Worm (Caenorhabditis elegans): ENCODE measurements around the gene F36H1.3.
A peak's percentile ranks its signal among the peaks of the same experiment; 100 is the strongest.

Gene F36H1.3

ce11 chrIV:11026648-11027047 is 23.3 kb upstream of the F36H1.3 start:
- TF ChIP-seq ceh-13 (GFP tag; optimal IDR thresholded peaks at IDR 0.05) (no peak), tbx-37 (GFP tag; conservative IDR thresholded peaks at IDR 0.05) (0 out of 2 replicates have a peak, but pooled peaks have one; percentile 10)

- TF ChIP-seq tbx-37 (GFP tag; conservative IDR thresholded peaks at IDR 0.05) (no peak), flt-1 (GFP tag; IDR thresholded peaks at IDR 0.05) (peak; percentile 20; the same call in 1 of the 2 replicates), tra-4 (tag; optimal IDR thresholded peaks at IDR 0.05) (peak; percentile 7), ceh-36 (tag; optimal IDR thresholded peaks at IDR 0.05) (peak; percentile 25), ets-7 (tag; optimal IDR thresholded peaks at IDR 0.05) (peak; percentile 13), pes-1 (GFP tag; IDR thresholded peaks at IDR 0.05) (0 out of 2 replicates have a peak, but pooled peaks have one; percentile 42), ama-1 (optimal IDR thresholded peaks at IDR 0.05) (peak; percentile 88), hmg-4 (GFP tag; optimal IDR thresholded peaks at IDR 0.05) (peak; percentile 48), B0310.2 (tag; optimal IDR thresholded peaks at IDR 0.05) (no peak)
Observed at ce11 chrIV:11027560-11027959, 22.4 kb upstream of the F36H1.3 start.

DNA sequence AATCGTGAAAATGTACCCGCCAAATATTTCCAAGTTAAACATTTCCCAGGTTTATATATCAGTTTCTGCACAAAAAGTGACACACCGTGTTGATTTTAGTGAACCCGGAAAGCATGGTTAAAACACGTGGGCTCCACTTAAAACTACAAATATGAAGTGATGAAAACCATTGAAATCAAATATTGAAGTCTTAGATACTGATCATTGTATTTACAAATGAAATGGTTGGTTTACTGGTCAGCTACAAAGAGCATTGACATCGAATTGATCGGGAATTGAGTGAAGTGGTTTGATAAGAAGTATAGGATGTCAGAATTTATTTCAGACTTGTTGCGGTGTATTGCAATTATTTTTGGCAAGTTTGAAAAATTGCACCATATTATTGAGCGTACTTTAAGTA is 20.5 kb upstream of the F36H1.3 start, which contains the start of gene hrg-5:
Gene hrg-5 (minus strand): TSS at position 17 of the 400 bp plus-strand sequence.
- TF ChIP-seq ceh-13 (GFP tag; optimal IDR thresholded peaks at IDR 0.05), result no peak
- TF ChIP-seq tra-4 (tag; optimal IDR thresholded peaks at IDR 0.05), result no peak
- TF ChIP-seq hmbx-1 (tag; optimal IDR thresholded peaks at IDR 0.05), result no peak
- TF ChIP-seq ama-1 (optimal IDR thresholded peaks at IDR 0.05), result no peak
- TF ChIP-seq scrt-1 (GFP tag; IDR thresholded peaks at IDR 0.05), result no peak
- TF ChIP-seq ceh-36 (tag; optimal IDR thresholded peaks at IDR 0.05), result no peak
- TF ChIP-seq F13C5.2 (tag; optimal IDR thresholded peaks at IDR 0.05), result no peak
- no peak for TF ChIP-seq pes-1 (GFP tag; IDR thresholded peaks at IDR 0.05)
- TF ChIP-seq ets-7 (tag; optimal IDR thresholded peaks at IDR 0.05), result no peak
- TF ChIP-seq hmg-4 (GFP tag; optimal IDR thresholded peaks at IDR 0.05), result no peak
- no peak for TF ChIP-seq tbx-11 (GFP tag; IDR thresholded peaks at IDR 0.05)

DNA sequence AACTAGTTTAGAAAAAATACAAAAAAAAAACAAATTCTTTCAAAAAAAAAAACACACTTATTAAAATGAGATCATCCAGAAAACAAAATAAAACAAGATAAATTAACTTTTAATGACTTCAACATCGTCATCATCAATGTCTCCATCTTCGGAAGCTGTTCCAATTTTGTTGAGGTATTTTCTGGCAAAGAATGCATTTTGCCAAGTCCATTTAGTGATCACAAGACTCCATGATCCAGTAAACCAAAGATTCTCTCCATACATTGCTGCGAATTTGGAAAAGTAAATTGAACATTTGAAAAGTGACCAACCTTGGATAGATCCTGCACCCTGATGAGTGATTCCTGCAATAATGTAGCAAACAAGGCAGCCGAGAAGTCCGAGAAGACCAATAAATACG is 19.8 kb upstream of the F36H1.3 start:
- TF ChIP-seq B0310.2 (tag; optimal IDR thresholded peaks at IDR 0.05) (no peak), hnd-1 (tag; optimal IDR thresholded peaks at IDR 0.05) (no peak), pes-1 (GFP tag; IDR thresholded peaks at IDR 0.05) (no peak), hmbx-1 (tag; optimal IDR thresholded peaks at IDR 0.05) (no peak), tbx-11 (GFP tag; IDR thresholded peaks at IDR 0.05) (no peak), ama-1 (optimal IDR thresholded peaks at IDR 0.05) (no peak)

ce11 chrIV:11030893-11031292 is 19.0 kb upstream of the F36H1.3 start, which contains the start of gene hrg-4:
Gene hrg-4, minus strand, starts transcription at chrIV:11030993.
- TF ChIP-seq sea-1 (GFP tag; conservative IDR thresholded peaks at IDR 0.05) (no peak), tbx-37 (GFP tag; conservative IDR thresholded peaks at IDR 0.05) (no peak), pes-1 (GFP tag; IDR thresholded peaks at IDR 0.05) (no peak), B0310.2 (tag; optimal IDR thresholded peaks at IDR 0.05) (no peak), tbx-11 (GFP tag; IDR thresholded peaks at IDR 0.05) (no peak), ets-7 (tag; optimal IDR thresholded peaks at IDR 0.05) (no peak), ama-1 (optimal IDR thresholded peaks at IDR 0.05) (no peak), tra-4 (tag; optimal IDR thresholded peaks at IDR 0.05) (no peak), hmbx-1 (tag; optimal IDR thresholded peaks at IDR 0.05) (no peak), ceh-13 (GFP tag; optimal IDR thresholded peaks at IDR 0.05) (no peak), flt-1 (GFP tag; IDR thresholded peaks at IDR 0.05) (no peak), hmg-4 (GFP tag; optimal IDR thresholded peaks at IDR 0.05) (no peak), F13C5.2 (tag; optimal IDR thresholded peaks at IDR 0.05) (no peak), ceh-36 (tag; optimal IDR thresholded peaks at IDR 0.05) (no peak)

DNA sequence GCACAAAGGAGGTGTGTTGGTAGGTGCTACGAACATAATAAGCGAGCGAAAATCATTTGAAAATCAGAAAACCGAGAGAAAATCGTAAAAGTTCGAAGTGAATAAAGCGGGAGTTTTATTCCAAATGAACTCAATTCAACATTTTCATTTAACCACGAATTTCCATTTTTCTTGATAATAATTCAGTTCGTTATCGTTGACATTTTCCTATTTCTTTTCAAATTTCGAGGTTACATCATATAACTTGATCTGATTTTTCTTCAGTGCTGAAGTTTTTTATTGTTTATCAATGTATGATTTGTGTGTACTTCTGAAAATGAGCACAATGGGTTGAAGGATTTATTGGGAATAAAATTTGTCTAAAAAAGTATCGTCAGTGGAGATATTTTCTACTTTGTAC is 18.3 kb upstream of the F36H1.3 start:
- TF ChIP-seq ceh-36 (tag; optimal IDR thresholded peaks at IDR 0.05), result no peak
- no peak for TF ChIP-seq sea-1 (GFP tag; conservative IDR thresholded peaks at IDR 0.05)
- TF ChIP-seq tbx-37 (GFP tag; conservative IDR thresholded peaks at IDR 0.05), result no peak
- no peak for TF ChIP-seq scrt-1 (GFP tag; IDR thresholded peaks at IDR 0.05)
- no peak for TF ChIP-seq hmg-4 (GFP tag; optimal IDR thresholded peaks at IDR 0.05)
- TF ChIP-seq ets-7 (tag; optimal IDR thresholded peaks at IDR 0.05), result no peak
- no peak for TF ChIP-seq ama-1 (optimal IDR thresholded peaks at IDR 0.05)
- TF ChIP-seq F13C5.2 (tag; optimal IDR thresholded peaks at IDR 0.05), result no peak
- TF ChIP-seq aly-1 (tag; optimal IDR thresholded peaks at IDR 0.05), result no peak
- no peak for TF ChIP-seq tra-4 (tag; optimal IDR thresholded peaks at IDR 0.05)
- TF ChIP-seq ceh-13 (GFP tag; optimal IDR thresholded peaks at IDR 0.05), result no peak

DNA sequence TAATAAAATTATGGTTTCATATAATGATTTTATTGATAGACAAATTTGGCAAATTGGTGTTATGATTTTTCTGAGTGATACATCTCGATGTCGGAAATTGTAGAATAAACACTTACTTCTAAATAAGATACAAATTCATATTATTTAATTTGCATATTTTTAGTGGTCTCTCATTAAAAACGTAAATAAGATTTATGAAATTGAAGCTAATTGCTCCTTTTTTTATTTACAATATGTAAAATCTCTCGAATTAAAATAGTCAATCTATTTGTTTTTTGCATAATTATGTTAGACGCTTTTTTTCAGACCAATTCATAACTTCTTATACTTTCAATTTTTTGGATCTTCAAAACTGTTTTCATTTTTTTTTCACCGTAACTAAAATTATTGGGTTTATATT is 17.6 kb upstream of the F36H1.3 start, which contains the start of gene hrg-6:
Gene hrg-6 (plus strand): TSS at position 301 of the 400 bp plus-strand sequence.
- TF ChIP-seq flt-1 (GFP tag; IDR thresholded peaks at IDR 0.05) (no peak), tbx-37 (GFP tag; conservative IDR thresholded peaks at IDR 0.05) (no peak), ceh-36 (tag; optimal IDR thresholded peaks at IDR 0.05) (no peak), hmbx-1 (tag; optimal IDR thresholded peaks at IDR 0.05) (no peak), ama-1 (optimal IDR thresholded peaks at IDR 0.05) (no peak), ets-7 (tag; optimal IDR thresholded peaks at IDR 0.05) (no peak), B0310.2 (tag; optimal IDR thresholded peaks at IDR 0.05) (no peak), hmg-4 (GFP tag; optimal IDR thresholded peaks at IDR 0.05) (no peak), pes-1 (GFP tag; IDR thresholded peaks at IDR 0.05) (no peak), aly-1 (tag; optimal IDR thresholded peaks at IDR 0.05) (no peak), ceh-13 (GFP tag; optimal IDR thresholded peaks at IDR 0.05) (no peak), hnd-1 (tag; optimal IDR thresholded peaks at IDR 0.05) (no peak), tra-4 (tag; optimal IDR thresholded peaks at IDR 0.05) (no peak), tbx-11 (GFP tag; IDR thresholded peaks at IDR 0.05) (no peak), sea-1 (GFP tag; conservative IDR thresholded peaks at IDR 0.05) (no peak)

DNA sequence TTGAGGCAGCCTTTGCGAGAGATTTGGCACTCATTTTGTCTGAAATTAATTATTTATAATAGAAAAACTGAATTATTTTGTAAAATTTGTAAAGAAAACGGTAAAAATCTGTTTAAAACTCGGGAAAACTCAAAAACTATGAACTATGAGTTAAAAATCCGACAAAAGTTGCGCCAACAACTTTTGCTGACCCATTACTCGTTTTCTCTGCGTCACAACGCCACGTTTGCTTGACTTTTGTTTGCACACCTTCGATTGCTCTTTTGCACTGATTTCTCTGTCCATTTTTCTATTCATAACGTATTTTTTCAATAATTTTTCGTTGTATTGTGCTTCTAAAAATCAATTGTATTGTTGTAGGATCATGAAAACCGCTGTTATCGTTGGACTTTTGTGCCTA is 13.7 kb upstream of the F36H1.3 start, which contains the start of gene fkb-1:
Gene fkb-1 (plus strand): TSS at position 361 of the 400 bp plus-strand sequence.
- TF ChIP-seq F13C5.2 (tag; optimal IDR thresholded peaks at IDR 0.05) (peak; percentile 8), hmbx-1 (tag; optimal IDR thresholded peaks at IDR 0.05) (no peak)

Measured in whole organism, early embryonic.